Worm (Caenorhabditis elegans): ENCODE results near the gene F18E3.10.

- TF ChIP-seq ama-1 (optimal IDR thresholded peaks at IDR 0.05) (no peak), aly-1 (tag; optimal IDR thresholded peaks at IDR 0.05) (no peak), flt-1 (GFP tag; IDR thresholded peaks at IDR 0.05) (no peak), sea-1 (GFP tag; conservative IDR thresholded peaks at IDR 0.05) (no peak), ets-7 (tag; optimal IDR thresholded peaks at IDR 0.05) (no peak)
Observed at ce11 chrV:7379384-7379783, 44.9 kb downstream of the F18E3.10 start, which contains the start of gene srsx-24.

Data from whole organism, early embryonic.